Worm (Caenorhabditis elegans) whole organism, L4 larva: Measurements from ENCODE around the gene Y113G7A.12.

Experiments
- F37D6.2 ChIP-seq: sonication (generic microtip); optimal IDR thresholded peaks from 2 replicates; lab custom pipeline; 2016; ENCODE audit warnings: mild to moderate bottlenecking, missing genetic modification characterization, missing compliant biosample characterization
- F44E2.7 ChIP-seq: fragments of 200-800 bp; sonication (Bioruptor generic); IDR thresholded peaks from 2 replicates; pipeline ENCODE4 v2.1.2; 2022; ENCODE audit warnings: missing genetic modification characterization, missing compliant biosample characterization
- F49E8.2 ChIP-seq: sonication (generic microtip); optimal IDR thresholded peaks from 2 replicates; lab custom pipeline; 2016; ENCODE audit warnings: missing compliant biosample characterization, mild to moderate bottlenecking, missing genetic modification characterization, borderline replicate concordance
- T26A8.4 ChIP-seq: fragments of 200-800 bp; sonication (Bioruptor generic); IDR thresholded peaks from 2 replicates; pipeline ENCODE4 v1.3.6; 2022; ENCODE audit warnings: missing genetic modification characterization, missing compliant biosample characterization
- ZK546.5 ChIP-seq, 2 experiments: sonication (generic microtip); optimal IDR thresholded peaks; 2 replicates each; lab custom pipeline; 2017; ENCODE audit warnings: missing biosample characterization in 2 of 2, missing genetic modification characterization in 2 of 2
- aha-1 ChIP-seq: fragments of 150-350 bp; peaks from one replicate; lab custom pipeline; 2014; ENCODE audit warnings: missing biosample characterization, missing genetic modification characterization
- aly-2 ChIP-seq: sonication (generic microtip); optimal IDR thresholded peaks from 2 replicates; lab custom pipeline; 2018; ENCODE audit warnings: missing biosample characterization, missing genetic modification characterization
- ama-1 ChIP-seq: fragments of 150-350 bp; optimal IDR thresholded peaks from 2 replicates; lab custom pipeline; 2014; ENCODE audit warnings: inconsistent platforms, mixed read lengths
- arid-1 ChIP-seq: fragments of 200-800 bp; sonication (Bioruptor generic); conservative IDR thresholded peaks from 2 replicates; pipeline ENCODE4 v1.3.6; 2022; ENCODE audit warnings: missing genetic modification reagents, missing genetic modification characterization, missing compliant biosample characterization
- attf-4 ChIP-seq: sonication (generic microtip); optimal IDR thresholded peaks from 3 replicates; lab custom pipeline; 2017; ENCODE audit warnings: missing biosample characterization, missing genetic modification characterization
- ceh-20 ChIP-seq: fragments of 200-800 bp; sonication (Bioruptor generic); IDR thresholded peaks from 2 replicates; pipeline ENCODE4 v1.3.6; 2022; ENCODE audit warnings: missing genetic modification reagents, missing genetic modification characterization, missing compliant biosample characterization
- ceh-28 ChIP-seq: fragments of 150-350 bp; optimal IDR thresholded peaks from 2 replicates; lab custom pipeline; 2014; ENCODE audit warnings: missing biosample characterization, missing genetic modification reagents, missing genetic modification characterization
- ceh-44 ChIP-seq: fragments of 200-800 bp; sonication (Bioruptor generic); IDR thresholded peaks from 2 replicates; pipeline ENCODE4 v1.3.6; 2022; ENCODE audit warnings: missing genetic modification reagents, missing genetic modification characterization, missing compliant biosample characterization
- ceh-62 ChIP-seq: sonication (generic microtip); optimal IDR thresholded peaks from 2 replicates; lab custom pipeline; 2017; ENCODE audit warnings: missing biosample characterization, missing genetic modification characterization
- ceh-82 ChIP-seq: sonication (generic microtip); optimal IDR thresholded peaks from 2 replicates; lab custom pipeline; 2017; ENCODE audit warnings: missing biosample characterization, missing genetic modification characterization
- ces-1 ChIP-seq: fragments of 150-350 bp; sonication (generic microtip); optimal IDR thresholded peaks from 4 replicates; lab custom pipeline; 2014; ENCODE audit warnings: missing biosample characterization, missing genetic modification reagents, missing genetic modification characterization
- daf-16 ChIP-seq, 3 experiments: sonication (generic microtip); optimal IDR thresholded peaks; 2 replicates each; lab custom pipeline; 2016 to 2017; ENCODE audit warnings: missing genetic modification characterization in 3 of 3, missing genetic modification reagents in 3 of 3, mild to moderate bottlenecking in 2 of 3, missing compliant biosample characterization in 2 of 3, missing biosample characterization in 1 of 3, moderate library complexity in 1 of 3
- daf-8 ChIP-seq: fragments of 200-800 bp; sonication (Bioruptor generic); IDR thresholded peaks from 2 replicates; pipeline ENCODE4 v1.3.6; 2022; ENCODE audit warnings: missing genetic modification characterization, missing compliant biosample characterization
- dmd-9 ChIP-seq: fragments of 200-800 bp; sonication (Bioruptor generic); IDR thresholded peaks from 2 replicates; pipeline ENCODE4 v1.3.6; 2022; ENCODE audit warnings: missing genetic modification reagents, missing genetic modification characterization, missing compliant biosample characterization
- egl-43 ChIP-seq: fragments of 200-800 bp; sonication (Bioruptor generic); IDR thresholded peaks from 2 replicates; pipeline ENCODE4 v1.3.6; 2022; ENCODE audit warnings: missing genetic modification reagents, missing genetic modification characterization, missing compliant biosample characterization
- fkh-10 ChIP-seq: fragments of 150-350 bp; optimal IDR thresholded peaks from 2 replicates; lab custom pipeline; 2014; ENCODE audit warnings: missing biosample characterization, missing genetic modification reagents, missing genetic modification characterization
- hlh-11 ChIP-seq: fragments of 200-800 bp; sonication (Bioruptor generic); optimal IDR thresholded peaks from 2 replicates; lab custom pipeline; 2018; ENCODE audit warnings: mild to moderate bottlenecking, missing genetic modification characterization, missing compliant biosample characterization
- hlh-30 ChIP-seq: sonication (generic microtip); optimal IDR thresholded peaks from 2 replicates; lab custom pipeline; 2017; ENCODE audit warnings: antibody characterized with exemption, mild to moderate bottlenecking, missing genetic modification characterization, missing compliant biosample characterization; ENCODE audit not compliant: insufficient read depth
- hmg-1.1 ChIP-seq: fragments of 200-800 bp; sonication (Bioruptor generic); IDR thresholded peaks from 2 replicates; pipeline ENCODE4 v1.3.6; 2022; ENCODE audit warnings: missing genetic modification reagents, missing genetic modification characterization, missing compliant biosample characterization
- lim-7 ChIP-seq: fragments of 200-800 bp; sonication (Bioruptor generic); IDR thresholded peaks from 2 replicates; pipeline ENCODE4 v1.3.6; 2022; ENCODE audit warnings: missing genetic modification characterization, missing compliant biosample characterization
- lin-15B ChIP-seq: fragments of 150-350 bp; sonication (generic microtip); optimal IDR thresholded peaks from 3 replicates; lab custom pipeline; 2014; ENCODE audit warnings: missing biosample characterization, missing genetic modification characterization
- madf-9 ChIP-seq: fragments of 200-800 bp; sonication (Bioruptor generic); conservative IDR thresholded peaks from 2 replicates; pipeline ENCODE4 v1.3.6; 2022; ENCODE audit warnings: missing genetic modification reagents, missing genetic modification characterization, missing compliant biosample characterization
- mdt-29 ChIP-seq: fragments of 200-800 bp; sonication (Bioruptor generic); IDR thresholded peaks from 2 replicates; pipeline ENCODE4 v1.3.6; 2022; ENCODE audit warnings: missing genetic modification reagents, missing genetic modification characterization, missing compliant biosample characterization
- mes-2 ChIP-seq: sonication (generic microtip); optimal IDR thresholded peaks from 2 replicates; lab custom pipeline; 2016; ENCODE audit warnings: missing genotype, mild to moderate bottlenecking, missing genetic modification characterization, missing compliant biosample characterization; ENCODE audit not compliant: poor library complexity, severe bottlenecking
- nhr-28 ChIP-seq: fragments of 150-350 bp; optimal IDR thresholded peaks from 2 replicates; lab custom pipeline; 2014; ENCODE audit warnings: missing biosample characterization, missing genetic modification characterization
- nhr-76 ChIP-seq: fragments of 150-350 bp; optimal IDR thresholded peaks from 2 replicates; lab custom pipeline; 2014; ENCODE audit warnings: missing biosample characterization, missing genetic modification characterization
- sdz-12 ChIP-seq: fragments of 200-800 bp; sonication (Bioruptor generic); optimal IDR thresholded peaks from 2 replicates; lab custom pipeline; 2018; ENCODE audit warnings: mild to moderate bottlenecking, missing genetic modification characterization, missing compliant biosample characterization
- set-16 ChIP-seq: fragments of 200-800 bp; sonication (Bioruptor generic); IDR thresholded peaks from 2 replicates; pipeline ENCODE4 v1.3.6; 2022; ENCODE audit warnings: missing genetic modification reagents, missing genetic modification characterization, missing compliant biosample characterization
- tra-1 ChIP-seq: fragments of 200-800 bp; sonication (Bioruptor generic); IDR thresholded peaks from 2 replicates; pipeline ENCODE4 v1.3.6; 2022; ENCODE audit warnings: missing genetic modification reagents, missing genetic modification characterization, missing compliant biosample characterization
- vab-7 ChIP-seq: fragments of 200-800 bp; sonication (Bioruptor generic); IDR thresholded peaks from 2 replicates; pipeline ENCODE4 v1.3.6; 2022; ENCODE audit warnings: missing genetic modification reagents, missing genetic modification characterization, missing compliant biosample characterization
- zip-11 ChIP-seq: fragments of 200-800 bp; sonication (Bioruptor generic); IDR thresholded peaks from 2 replicates; pipeline ENCODE4 v1.3.6; 2022; ENCODE audit warnings: missing genetic modification characterization, missing compliant biosample characterization

Y113G7A.12 gene

DNA sequence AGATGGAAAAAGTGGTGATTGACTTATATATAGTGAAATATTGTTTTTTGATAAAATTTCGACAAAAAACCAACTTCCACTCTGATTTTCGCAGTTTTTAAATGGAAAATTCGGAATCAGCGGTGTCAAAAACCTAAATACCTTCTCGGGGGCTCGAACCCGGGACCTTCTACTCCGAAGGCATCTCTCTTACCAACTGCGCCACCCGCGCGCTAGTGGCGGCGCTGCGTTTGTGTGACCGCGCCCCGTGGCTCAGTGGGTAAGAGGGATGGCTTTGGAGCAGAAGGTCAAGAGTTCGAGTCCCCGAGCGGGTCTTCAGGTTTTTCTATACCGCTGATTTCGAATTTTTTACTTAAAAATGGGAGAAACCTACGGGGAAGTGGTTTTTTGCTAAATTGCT, 17.2 kb upstream of the Y113G7A.12 start (continued):
- no peak for TF ChIP-seq daf-16 (GFP tag; optimal IDR thresholded peaks at IDR 0.05; lab: Kevin White, UChicago)
- no peak for TF ChIP-seq daf-16 (tag; optimal IDR thresholded peaks at IDR 0.05; lab: Kevin White, UChicago)
- no peak for TF ChIP-seq daf-8
- TF ChIP-seq aly-2 (tag; lab: Kevin White, UChicago) = no peak
- no peak for TF ChIP-seq ceh-20 (GFP tag; lab: Robert Waterston, UW)
- TF ChIP-seq aha-1 (tag; lab: Kevin White, UChicago) = peak; percentile 47
- no peak for TF ChIP-seq mes-2 (tag; lab: Kevin White, UChicago)
- TF ChIP-seq nhr-76 = no peak
- TF ChIP-seq arid-1 = no peak
- TF ChIP-seq vab-7 (GFP tag; lab: Robert Waterston, UW) = peak; percentile 28; the same call in 1 of the 2 replicates
- TF ChIP-seq hlh-11 (tag; lab: Kevin White, UChicago) = no peak
- no peak for TF ChIP-seq T26A8.4 (GFP tag; lab: Robert Waterston, UW)
- TF ChIP-seq ceh-82 (tag; lab: Kevin White, UChicago) = no peak
- TF ChIP-seq F49E8.2 (tag; lab: Kevin White, UChicago) = no peak
- no peak for TF ChIP-seq zip-11 (GFP tag; lab: Robert Waterston, UW)
- no peak for TF ChIP-seq mdt-29 (GFP tag; lab: Robert Waterston, UW)
- TF ChIP-seq lim-7 (GFP tag; lab: Robert Waterston, UW) = no peak
- TF ChIP-seq ZK546.5 (tag; optimal IDR thresholded peaks at IDR 0.05; lab: Kevin White, UChicago) = no peak
- TF ChIP-seq ceh-62 = no peak
- no peak for TF ChIP-seq attf-4 (tag; lab: Kevin White, UChicago)
- no peak for TF ChIP-seq sdz-12 (GFP tag; lab: Kevin White, UChicago)

DNA sequence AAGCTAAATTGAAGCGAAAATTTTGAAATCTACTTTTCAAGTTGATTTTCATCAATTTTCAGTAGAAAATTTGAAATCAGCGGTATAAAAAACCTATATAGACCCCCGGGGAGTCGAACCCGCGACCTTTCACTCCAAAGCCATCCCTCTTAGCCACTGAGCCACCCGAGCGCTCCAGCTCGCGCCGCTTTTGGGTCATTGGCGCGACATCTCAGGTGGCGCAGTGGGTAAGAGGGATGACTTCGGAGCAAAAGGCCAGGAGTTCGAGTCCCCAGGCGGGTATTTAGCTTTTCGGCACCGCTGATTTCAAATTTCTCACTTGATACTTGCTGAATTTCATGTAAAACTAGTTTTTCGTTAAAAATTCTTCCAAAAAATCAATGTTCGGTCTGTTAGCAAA, 15.7 kb upstream of the Y113G7A.12 start:
- TF ChIP-seq hlh-30 (tag; lab: Kevin White, UChicago) = no peak
- 0 out of 2 replicates have a peak, but pooled peaks have one; percentile 54 for TF ChIP-seq egl-43 (GFP tag; lab: Robert Waterston, UW)
- peak; percentile 87 for TF ChIP-seq set-16 (GFP tag; lab: Robert Waterston, UW)

DNA sequence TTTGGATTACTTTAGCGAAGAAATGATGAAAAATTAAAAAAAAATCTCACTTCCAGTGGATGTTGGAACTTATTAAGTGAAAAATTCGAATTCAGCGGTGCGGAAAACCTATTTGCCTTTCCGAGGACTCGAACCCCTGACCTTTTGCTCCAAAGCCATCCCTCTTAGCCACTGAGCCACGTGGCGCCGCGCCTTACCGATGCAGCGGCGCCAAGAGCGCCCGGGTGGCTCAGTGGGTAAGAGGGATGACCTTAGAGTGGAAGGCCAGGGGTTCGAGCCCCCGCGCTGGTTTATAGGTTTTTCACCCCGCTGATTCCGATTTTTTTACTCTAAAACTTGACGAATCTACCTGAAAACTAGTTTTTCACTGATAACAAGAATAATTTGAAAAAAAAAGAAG, 14.8 kb upstream of the Y113G7A.12 start:
- TF ChIP-seq ama-1 (lab: Kevin White, UChicago) = no peak
- TF ChIP-seq ceh-28 (tag; lab: Kevin White, UChicago) = no peak
- peak; percentile 45; the same call in 1 of the 2 replicates for TF ChIP-seq tra-1 (GFP tag; lab: Robert Waterston, UW)
- TF ChIP-seq F44E2.7 = 0 out of 2 replicates have a peak, but pooled peaks have one; percentile 64
- no peak for TF ChIP-seq fkh-10 (GFP tag; lab: Kevin White, UChicago)
- 0 out of 2 replicates have a peak, but pooled peaks have one; percentile 10 for TF ChIP-seq egl-43 (GFP tag; lab: Robert Waterston, UW)
- TF ChIP-seq F37D6.2 (tag; lab: Kevin White, UChicago) = no peak
- peak; percentile 40 for TF ChIP-seq aha-1 (tag; lab: Kevin White, UChicago)
- TF ChIP-seq dmd-9 = no peak
- peak; percentile 90 for TF ChIP-seq set-16 (GFP tag; lab: Robert Waterston, UW)

DNA sequence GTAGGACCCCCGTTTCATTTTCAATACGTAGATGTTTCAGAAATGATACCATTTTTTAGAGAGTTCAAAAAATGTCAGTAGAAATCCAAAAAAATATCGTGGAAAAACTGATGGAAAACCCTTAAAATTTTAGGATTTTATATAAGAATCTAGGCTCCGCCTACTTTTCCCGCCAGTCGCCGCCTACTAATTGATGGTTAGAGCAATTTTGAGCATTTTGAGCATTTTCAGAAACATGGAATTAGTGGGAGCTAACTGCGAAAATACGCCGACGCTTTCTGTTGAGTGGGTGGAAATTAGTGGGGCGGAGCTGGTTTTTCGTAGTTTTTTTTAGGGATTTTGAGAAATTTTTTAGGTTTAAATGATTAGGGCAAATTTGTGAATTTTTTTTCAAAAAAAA, 9.2 kb upstream of the Y113G7A.12 start, which contains the start of gene ssu-1:
TSS of gene ssu-1 (minus strand) at position 101 of the 400 bp plus-strand sequence.
- no peak for TF ChIP-seq madf-9
- TF ChIP-seq F37D6.2 (tag; lab: Kevin White, UChicago) = no peak
- no peak for TF ChIP-seq nhr-28 (tag; lab: Kevin White, UChicago)
- TF ChIP-seq lin-15B (tag; lab: Kevin White, UChicago) = no peak
- TF ChIP-seq hmg-1.1 (GFP tag; lab: Robert Waterston, UW) = no peak

DNA sequence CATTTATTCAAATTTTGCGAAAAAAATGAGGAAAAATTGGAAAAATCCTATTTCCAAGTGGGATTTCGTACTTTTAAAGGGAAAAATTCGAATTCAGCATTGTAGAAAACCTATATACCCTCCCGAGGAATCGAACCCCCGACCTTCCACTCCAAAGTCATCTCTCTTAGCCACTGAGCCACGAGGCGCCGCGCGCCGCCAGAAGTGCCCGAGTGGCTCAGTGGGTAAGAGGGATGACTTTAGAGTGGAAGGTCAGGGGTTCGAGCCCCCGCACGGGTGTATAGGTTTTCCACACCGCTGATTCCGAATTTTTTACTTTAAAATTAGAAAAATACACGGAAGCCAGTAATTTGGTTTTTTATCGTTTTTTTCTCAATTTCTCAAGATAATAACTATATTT, 7.6 kb upstream of the Y113G7A.12 start:
- TF ChIP-seq ceh-44 (GFP tag; lab: Robert Waterston, UW) (0 out of 2 replicates have a peak, but pooled peaks have one; percentile 37), tra-1 (GFP tag; lab: Robert Waterston, UW) (0 out of 2 replicates have a peak, but pooled peaks have one; percentile 26), ces-1 (GFP tag; lab: Kevin White, UChicago) (no peak), set-16 (GFP tag; lab: Robert Waterston, UW) (peak; percentile 71)
